Fruit fly (Drosophila melanogaster): ENCODE results near the gene SWIP.

Gene SWIP

dm6 chrX:16321037-16321436 lies 7.5 kb downstream of the SWIP start:
- TF ChIP-seq CG34224 (GFP tag; IDR thresholded peaks at IDR 0.05; ENCODE audit: partially characterized antibody) (peak; percentile 27; the same call in 1 of the 3 replicates), fu2 (GFP tag; optimal IDR thresholded peaks at IDR 0.05) (no peak), Sry-δ (GFP tag; optimal IDR thresholded peaks at IDR 0.05) (peak; percentile 1), E2f2 (GFP tag; IDR thresholded peaks at IDR 0.05) (peak; percentile 86), BEAF-32 (GFP tag; optimal IDR thresholded peaks at IDR 0.05) (peak; percentile 19), Doc2 (GFP tag; IDR thresholded peaks at IDR 0.05) (no peak), Atf3 (GFP tag; optimal IDR thresholded peaks at IDR 0.05) (no peak), hbn (GFP tag; IDR thresholded peaks at IDR 0.05; ENCODE audit: partially characterized antibody) (0 out of 2 replicates have a peak, but pooled peaks have one; percentile 40), Doc3 (GFP tag; IDR thresholded peaks at IDR 0.05; ENCODE audit: partially characterized antibody) (0 out of 3 replicates have a peak, but pooled peaks have one; percentile 13), unc-4 (GFP tag; IDR thresholded peaks at IDR 0.05; ENCODE audit: partially characterized antibody) (peak; percentile 19; the same call in 1 of the 2 replicates), run (tag; optimal IDR thresholded peaks at IDR 0.05) (peak; percentile 11), Nf-YA (GFP tag; IDR thresholded peaks at IDR 0.05) (no peak), Sin3A (optimal IDR thresholded peaks at IDR 0.05) (no peak), bbx (GFP tag; IDR thresholded peaks at IDR 0.05; ENCODE audit: partially characterized antibody) (peak; percentile 42; the same call in 1 of the 2 replicates), Ets97D (GFP tag; optimal IDR thresholded peaks at IDR 0.05) (peak; percentile 51), CG15514 (GFP tag; optimal IDR thresholded peaks at IDR 0.05) (peak; percentile 93), Dp (GFP tag; optimal IDR thresholded peaks at IDR 0.05) (peak; percentile 82), hth (optimal IDR thresholded peaks at IDR 0.05) (no peak), CG13287 (GFP tag; IDR thresholded peaks at IDR 0.05; ENCODE audit: partially characterized antibody) (peak; percentile 29; the same call in 1 of the 2 replicates), CG1603 (tag; optimal IDR thresholded peaks at IDR 0.05) (peak; percentile 32), Dll (GFP tag; IDR thresholded peaks at IDR 0.05; ENCODE audit: partially characterized antibody) (0 out of 4 replicates have a peak, but pooled peaks have one; percentile 16), mirr (GFP tag; optimal IDR thresholded peaks at IDR 0.05) (no peak), tap (tag; optimal IDR thresholded peaks at IDR 0.05) (no peak), Opbp (GFP tag; IDR thresholded peaks at IDR 0.05; ENCODE audit: partially characterized antibody) (peak; percentile 17; the same call in 1 of the 3 replicates), vnd (GFP tag; IDR thresholded peaks at IDR 0.05; ENCODE audit: partially characterized antibody) (0 out of 3 replicates have a peak, but pooled peaks have one; percentile 31), Dref (GFP tag; IDR thresholded peaks at IDR 0.05) (peak; percentile 62), Scr (GFP tag; IDR thresholded peaks at IDR 0.05; ENCODE audit: partially characterized antibody) (peak; percentile 25), Fer3 (tag; optimal IDR thresholded peaks at IDR 0.05) (no peak), Jarid2 (GFP tag; optimal IDR thresholded peaks at IDR 0.05) (no peak), Neu2 (GFP tag; optimal IDR thresholded peaks at IDR 0.05; ENCODE audit: borderline replicate concordance) (no peak), pfk (GFP tag; optimal IDR thresholded peaks at IDR 0.05) (peak; percentile 75), CG1647 (GFP tag; optimal IDR thresholded peaks at IDR 0.05) (no peak), h (optimal IDR thresholded peaks at IDR 0.05) (no peak), amos (GFP tag; IDR thresholded peaks at IDR 0.05; ENCODE audit: partially characterized antibody) (no peak; the same call in 1 of the 2 replicates), pzg (GFP tag; optimal IDR thresholded peaks at IDR 0.05) (peak; percentile 29), CG16813 (GFP tag; IDR thresholded peaks at IDR 0.05; ENCODE audit: partially characterized antibody) (0 out of 3 replicates have a peak, but pooled peaks have one; percentile 42), CG2116 (GFP tag; optimal IDR thresholded peaks at IDR 0.05) (peak; percentile 68), CG12104 (GFP tag; optimal IDR thresholded peaks at IDR 0.05) (no peak), MESR4 (GFP tag; optimal IDR thresholded peaks at IDR 0.05) (no peak), CG15479 (GFP tag; optimal IDR thresholded peaks at IDR 0.05) (no peak), nau (GFP tag; optimal IDR thresholded peaks at IDR 0.05) (no peak), Sry-β (GFP tag; optimal IDR thresholded peaks at IDR 0.05) (no peak), CG10565 (GFP tag; optimal IDR thresholded peaks at IDR 0.05) (no peak), dmrt11E (tag; optimal IDR thresholded peaks at IDR 0.05) (no peak), chif (GFP tag; optimal IDR thresholded peaks at IDR 0.05) (no peak)
